Fruit fly (Drosophila melanogaster) whole organism, embryonic: ENCODE measurements around the gene Kdsr.

Source experiments
- Bgb ChIP-seq: fragments of 200-800 bp; sonication (Bioruptor generic); IDR thresholded peaks from 2 replicates; pipeline ENCODE4 v1.3.6; 2022; ENCODE audit warnings: missing biosample characterization, missing genetic modification characterization; ENCODE audit not compliant: partially characterized antibody
- CG3065 ChIP-seq: fragments of 200-800 bp; sonication (Bioruptor generic); optimal IDR thresholded peaks from 2 replicates; lab custom pipeline; 2016; ENCODE audit warnings: missing biosample characterization, missing genetic modification characterization
- CG3726 ChIP-seq: fragments of 200-800 bp; sonication (Bioruptor generic); IDR thresholded peaks from 3 replicates; pipeline ENCODE4, ENCODE4 v1.3.6; 2022; ENCODE audit warnings: missing biosample characterization, missing genetic modification characterization
- CG42726 ChIP-seq: fragments of 200-800 bp; sonication (Bioruptor generic); IDR thresholded peaks from 2 replicates; pipeline ENCODE4 v1.3.6; 2022; ENCODE audit warnings: missing biosample characterization, missing genetic modification characterization; ENCODE audit not compliant: partially characterized antibody
- CG6272 ChIP-seq: fragments of 200-800 bp; sonication (Bioruptor generic); IDR thresholded peaks from 2 replicates; pipeline ENCODE4 v1.3.6; 2022; ENCODE audit warnings: missing biosample characterization, missing genetic modification characterization
- CG6689 ChIP-seq: fragments of 200-800 bp; sonication (Bioruptor generic); IDR thresholded peaks from 2 replicates; pipeline ENCODE4 v1.3.6; 2022; ENCODE audit warnings: missing biosample characterization, missing genetic modification characterization
- Dp ChIP-seq: fragments of 200-800 bp; sonication (Bioruptor generic); optimal IDR thresholded peaks from 2 replicates; lab custom pipeline; 2018; ENCODE audit warnings: missing biosample characterization, mild to moderate bottlenecking, missing genetic modification characterization, moderate library complexity
- Hmr ChIP-seq: fragments of 200-800 bp; sonication (Bioruptor generic); optimal IDR thresholded peaks from 3 replicates; lab custom pipeline; 2017; ENCODE audit warnings: mild to moderate bottlenecking, missing biosample characterization, missing genetic modification reagents, missing genetic modification characterization
- Hmx ChIP-seq: fragments of 200-800 bp; sonication (Bioruptor generic); optimal IDR thresholded peaks from 2 replicates; lab custom pipeline; 2016; ENCODE audit warnings: missing biosample characterization, missing genetic modification characterization
- Oaz ChIP-seq: fragments of 200-800 bp; sonication (Bioruptor generic); IDR thresholded peaks from 2 replicates; pipeline ENCODE4 v1.3.6; 2022; ENCODE audit warnings: missing biosample characterization, missing genetic modification characterization
- Rx ChIP-seq: fragments of 200-800 bp; sonication (Bioruptor generic); IDR thresholded peaks from 2 replicates; pipeline ENCODE4 v1.3.6; 2022; ENCODE audit warnings: missing biosample characterization, missing genetic modification characterization
- ac ChIP-seq: fragments of 200-800 bp; sonication (Bioruptor generic); optimal IDR thresholded peaks from 3 replicates; lab custom pipeline; 2017; ENCODE audit warnings: missing biosample characterization, mild to moderate bottlenecking, missing genetic modification characterization
- lmd ChIP-seq: fragments of 200-800 bp; sonication (Bioruptor generic); IDR thresholded peaks from 2 replicates; pipeline ENCODE4 v1.3.6; 2022; ENCODE audit warnings: missing biosample characterization, missing genetic modification characterization
- sisA ChIP-seq: fragments of 200-800 bp; sonication (Bioruptor generic); IDR thresholded peaks from 2 replicates; pipeline ENCODE4 v1.3.6; 2022; ENCODE audit warnings: missing biosample characterization, missing genetic modification characterization

DNA sequence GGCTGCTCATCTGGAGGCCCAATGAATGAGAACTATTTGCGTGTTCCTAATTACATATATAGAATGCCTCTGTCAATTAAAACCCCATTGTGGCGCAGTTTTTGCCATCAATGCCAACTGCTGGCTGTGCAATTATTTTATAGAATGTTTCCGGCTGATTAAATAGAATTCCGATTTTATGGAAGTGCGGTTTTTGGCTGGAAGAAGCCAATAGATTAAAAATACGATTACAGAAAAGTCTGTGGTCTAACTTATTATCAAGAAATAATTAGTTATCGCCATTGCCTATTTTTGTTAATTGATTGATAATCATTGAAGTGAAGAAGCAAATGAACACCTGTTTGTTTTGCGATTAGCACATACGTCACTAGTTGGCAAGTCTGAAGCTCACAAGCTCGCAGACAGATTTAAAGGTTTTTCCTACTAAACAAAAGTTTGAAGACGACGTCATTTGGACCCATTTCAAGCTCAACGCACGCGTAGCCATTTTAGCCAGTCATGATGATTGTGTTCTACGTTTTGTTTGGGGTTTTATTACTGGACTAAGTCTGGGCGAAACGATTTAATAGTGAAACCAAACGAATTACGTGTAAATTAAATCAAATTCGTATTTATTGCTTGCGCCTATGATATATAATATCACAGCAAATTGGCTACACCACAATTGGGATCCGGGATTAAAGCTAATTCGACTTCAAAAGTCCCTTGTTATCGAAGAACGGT is 43.7 kb upstream of the Kdsr start:
- TF ChIP-seq Oaz (GFP tag; lab: Robert Waterston, UW) = no peak
- no peak for TF ChIP-seq ac
- no peak for TF ChIP-seq Hmr (GFP tag; lab: Kevin White, UChicago)
- TF ChIP-seq lmd (GFP tag; lab: Robert Waterston, UW) = no peak
- no peak for TF ChIP-seq CG6689 (GFP tag; lab: Robert Waterston, UW)
- no peak for TF ChIP-seq Hmx (GFP tag; lab: Kevin White, UChicago)
- no peak for TF ChIP-seq CG42726 (GFP tag; lab: Robert Waterston, UW)
- TF ChIP-seq CG6272 (GFP tag; lab: Robert Waterston, UW) = no peak
- TF ChIP-seq Dp (GFP tag; lab: Kevin White, UChicago) = no peak
- TF ChIP-seq CG3065 (GFP tag; lab: Kevin White, UChicago) = no peak
- TF ChIP-seq Bgb (GFP tag; lab: Robert Waterston, UW) = no peak
- TF ChIP-seq sisA (GFP tag; lab: Robert Waterston, UW) = no peak
- TF ChIP-seq CG3726 = no peak
- no peak for TF ChIP-seq Rx (GFP tag; lab: Robert Waterston, UW)
